Fruit fly (Drosophila melanogaster) Kc167 (cell line): ENCODE results near the gene Set8.

ENCODE experiments used
- Myc ChIP-seq: fragments of >200 bp; optimal IDR thresholded peaks from 2 replicates; lab custom pipeline; 2017; ENCODE audit warnings: missing external identifiers
- h ChIP-seq: fragments of >200 bp; optimal IDR thresholded peaks from 3 replicates; lab custom pipeline; 2018; ENCODE audit warnings: missing external identifiers
- insv ChIP-seq: fragments of >200 bp; optimal IDR thresholded peaks from 3 replicates; lab custom pipeline; 2018; ENCODE audit warnings: missing external identifiers
- psq ChIP-seq: fragments of >200 bp; optimal IDR thresholded peaks from 2 replicates; lab custom pipeline; 2017; ENCODE audit warnings: missing external identifiers
- ttk ChIP-seq: sonication (Bioruptor generic); optimal IDR thresholded peaks from 2 replicates; lab custom pipeline; 2017; ENCODE audit warnings: missing external identifiers

- TF ChIP-seq ttk (lab: Kevin White, UChicago) (no peak), insv (no peak), psq (no peak), Myc (lab: Kevin White, UChicago) (no peak), h (no peak)
Observed at dm6 chr3R:14294397-14295018, 21.3 kb upstream of the Set8 start.
